Worm (Caenorhabditis elegans) whole organism, mixed stage, embryonic: ENCODE results near the gene F55G1.6.

ENCODE experiments used
- M03D4.4 ChIP-seq: sonication (generic microtip); optimal IDR thresholded peaks from 2 replicates; lab custom pipeline; 2017; ENCODE audit warnings: mild to moderate bottlenecking, missing genetic modification characterization, missing compliant biosample characterization
- bed-3 ChIP-seq: fragments of 200-800 bp; sonication (Bioruptor generic); optimal IDR thresholded peaks from 3 replicates; lab custom pipeline; 2018; ENCODE audit warnings: mild to moderate bottlenecking, missing genetic modification characterization, moderate library complexity, missing compliant biosample characterization
- blmp-1 ChIP-seq: fragments of 150-350 bp; optimal IDR thresholded peaks from 2 replicates; lab custom pipeline; 2014; ENCODE audit warnings: missing biosample characterization, missing genetic modification characterization
- ceh-39 ChIP-seq: fragments of 150-350 bp; optimal IDR thresholded peaks from 2 replicates; lab custom pipeline; 2014; ENCODE audit warnings: missing biosample characterization, missing genetic modification characterization
- ceh-43 ChIP-seq: fragments of 200-800 bp; sonication (Bioruptor generic); optimal IDR thresholded peaks from 2 replicates; lab custom pipeline; 2018; ENCODE audit warnings: mild to moderate bottlenecking, missing genetic modification characterization, moderate library complexity, missing compliant biosample characterization
- ceh-83 ChIP-seq: fragments of 200-800 bp; sonication (Bioruptor generic); optimal IDR thresholded peaks from 2 replicates; lab custom pipeline; 2018; ENCODE audit warnings: mild to moderate bottlenecking, missing genetic modification characterization, missing compliant biosample characterization
- ces-1 ChIP-seq: fragments of 150-350 bp; optimal IDR thresholded peaks from 2 replicates; lab custom pipeline; 2014; ENCODE audit warnings: missing biosample characterization, missing genetic modification reagents, missing genetic modification characterization
- cnd-1 ChIP-seq: fragments of 200-800 bp; sonication (Bioruptor generic); optimal IDR thresholded peaks from 2 replicates; lab custom pipeline; 2018; ENCODE audit warnings: mild to moderate bottlenecking, missing genetic modification characterization, missing compliant biosample characterization
- drap-1 ChIP-seq: fragments of 200-800 bp; sonication (Bioruptor generic); optimal IDR thresholded peaks from 3 replicates; lab custom pipeline; 2018; ENCODE audit warnings: mild to moderate bottlenecking, missing genetic modification characterization, missing compliant biosample characterization
- elt-1 ChIP-seq: sonication (generic microtip); optimal IDR thresholded peaks from 2 replicates; lab custom pipeline; 2017; ENCODE audit warnings: missing genetic modification characterization, mild to moderate bottlenecking, missing compliant biosample characterization, antibody characterized with exemption, moderate library complexity, borderline replicate concordance; ENCODE audit not compliant: insufficient read depth
- elt-3 ChIP-seq: fragments of 150-350 bp; optimal IDR thresholded peaks from 2 replicates; lab custom pipeline; 2014; ENCODE audit warnings: missing biosample characterization, missing genetic modification characterization
- flh-1 ChIP-seq: fragments of 200-800 bp; sonication (Bioruptor generic); optimal IDR thresholded peaks from 2 replicates; lab custom pipeline; 2018; ENCODE audit warnings: mild to moderate bottlenecking, missing genetic modification characterization, moderate library complexity, missing compliant biosample characterization
- ham-2 ChIP-seq: fragments of 200-800 bp; sonication (Bioruptor generic); optimal IDR thresholded peaks from 2 replicates; lab custom pipeline; 2018; ENCODE audit warnings: mild to moderate bottlenecking, missing genetic modification characterization, missing compliant biosample characterization
- hlh-1 ChIP-seq: fragments of 150-350 bp; optimal IDR thresholded peaks from 2 replicates; lab custom pipeline; 2014; ENCODE audit warnings: missing biosample characterization, missing genetic modification reagents, missing genetic modification characterization
- lin-13 ChIP-seq: fragments of 150-350 bp; optimal IDR thresholded peaks from 2 replicates; lab custom pipeline; 2014; ENCODE audit warnings: missing biosample characterization, missing genetic modification characterization
- lin-32 ChIP-seq: fragments of 200-800 bp; sonication (Bioruptor generic); optimal IDR thresholded peaks from 2 replicates; lab custom pipeline; 2018; ENCODE audit warnings: mild to moderate bottlenecking, missing genetic modification characterization, missing compliant biosample characterization
- lsy-2 ChIP-seq: fragments of 150-350 bp; optimal IDR thresholded peaks from 2 replicates; lab custom pipeline; 2014; ENCODE audit warnings: missing biosample characterization, missing genetic modification characterization
- mab-5 ChIP-seq: fragments of 150-350 bp; optimal IDR thresholded peaks from 2 replicates; lab custom pipeline; 2014; ENCODE audit warnings: missing biosample characterization, missing genetic modification characterization
- mep-1 ChIP-seq: fragments of 150-350 bp; optimal IDR thresholded peaks from 2 replicates; lab custom pipeline; 2017; ENCODE audit warnings: missing biosample characterization, missing genetic modification reagents, missing genetic modification characterization, inconsistent platforms
- mls-2 ChIP-seq: sonication (generic microtip); optimal IDR thresholded peaks from 2 replicates; lab custom pipeline; 2016; ENCODE audit warnings: mild to moderate bottlenecking, missing genetic modification characterization, moderate library complexity, missing compliant biosample characterization
- nhr-12 ChIP-seq: fragments of 150-350 bp; optimal IDR thresholded peaks from 2 replicates; lab custom pipeline; 2014; ENCODE audit warnings: missing biosample characterization, missing genetic modification characterization
- nhr-2 ChIP-seq: fragments of 150-350 bp; optimal IDR thresholded peaks from 2 replicates; lab custom pipeline; 2014; ENCODE audit warnings: missing biosample characterization, missing genetic modification characterization
- nhr-237 ChIP-seq: fragments of 150-350 bp; optimal IDR thresholded peaks from 2 replicates; lab custom pipeline; 2014; ENCODE audit warnings: missing biosample characterization, missing genetic modification characterization
- nhr-28 ChIP-seq: fragments of 150-350 bp; optimal IDR thresholded peaks from 2 replicates; lab custom pipeline; 2014; ENCODE audit warnings: missing biosample characterization, missing genetic modification characterization
- nhr-76 ChIP-seq: sonication (generic microtip); optimal IDR thresholded peaks from 2 replicates; lab custom pipeline; 2017; ENCODE audit warnings: missing biosample characterization, missing genetic modification characterization
- pha-4 ChIP-seq: fragments of 150-350 bp; optimal IDR thresholded peaks from 2 replicates; lab custom pipeline; 2018; ENCODE audit warnings: missing biosample characterization, missing genetic modification reagents, missing genetic modification characterization
- sem-2 ChIP-seq: fragments of 200-800 bp; sonication (Bioruptor generic); optimal IDR thresholded peaks from 2 replicates; lab custom pipeline; 2018; ENCODE audit warnings: mild to moderate bottlenecking, missing genetic modification characterization, missing compliant biosample characterization
- snpc-4 ChIP-seq: fragments of 150-350 bp; optimal IDR thresholded peaks from 2 replicates; lab custom pipeline; 2014; ENCODE audit warnings: missing biosample characterization, missing genetic modification characterization
- sptf-1 ChIP-seq: sonication (generic microtip); optimal IDR thresholded peaks from 2 replicates; lab custom pipeline; 2017; ENCODE audit warnings: mild to moderate bottlenecking, missing genetic modification characterization, moderate library complexity, missing compliant biosample characterization
- tbx-8 ChIP-seq: fragments of 200-800 bp; sonication (Bioruptor generic); optimal IDR thresholded peaks from 2 replicates; lab custom pipeline; 2018; ENCODE audit warnings: mild to moderate bottlenecking, missing genetic modification characterization, moderate library complexity, missing compliant biosample characterization
- unc-120 ChIP-seq: sonication (generic microtip); optimal IDR thresholded peaks from 2 replicates; lab custom pipeline; 2017; ENCODE audit warnings: missing genetic modification characterization, missing compliant biosample characterization; ENCODE audit not compliant: poor library complexity, severe bottlenecking
- unc-39 ChIP-seq: fragments of 150-350 bp; optimal IDR thresholded peaks from 2 replicates; lab custom pipeline; 2014; ENCODE audit warnings: missing biosample characterization, missing genetic modification characterization
- unc-62 ChIP-seq: fragments of 150-350 bp; optimal IDR thresholded peaks from 2 replicates; lab custom pipeline; 2014; ENCODE audit warnings: missing biosample characterization, missing genetic modification reagents, missing genetic modification characterization
- zip-8 ChIP-seq: fragments of 150-350 bp; optimal IDR thresholded peaks from 2 replicates; lab custom pipeline; 2014; ENCODE audit warnings: missing biosample characterization, missing genetic modification characterization
- ztf-11 ChIP-seq: fragments of 150-350 bp; optimal IDR thresholded peaks from 2 replicates; lab custom pipeline; 2014; ENCODE audit warnings: missing biosample characterization, missing genetic modification characterization

Gene F55G1.6

ce11 chrIV:7486201-7486947, 13.1 kb downstream of the F55G1.6 start, which contains the start of the genes his-61 and his-62 (continued):
- TF ChIP-seq blmp-1 (tag; lab: Kevin White, UChicago) (no peak), mab-5 (tag; lab: Kevin White, UChicago) (no peak), elt-1 (tag; lab: Kevin White, UChicago) (no peak)

ce11 chrIV:7487554-7488456, 14.5 kb downstream of the F55G1.6 start, which contains the start of the genes his-60 and his-59:
Gene his-60 (minus strand): TSS chrIV:7487992.
Gene his-59 (plus strand): TSS chrIV:7488249.
- TF ChIP-seq bed-3 (GFP tag; lab: Kevin White, UChicago) (no peak), zip-8 (no peak), nhr-12 (tag; lab: Kevin White, UChicago) (peak; percentile 53), mep-1 (peak; percentile 70), ham-2 (no peak), ztf-11 (peak; percentile 93), cnd-1 (tag; lab: Kevin White, UChicago) (peak; percentile 92), mls-2 (tag; lab: Kevin White, UChicago) (peak; percentile 52), elt-1 (tag; lab: Kevin White, UChicago) (no peak), mab-5 (tag; lab: Kevin White, UChicago) (no peak), elt-3 (no peak), M03D4.4 (peak; percentile 77), lin-13 (tag; lab: Kevin White, UChicago) (peak; percentile 97), pha-4 (tag; lab: Kevin White, UChicago) (peak; percentile 88), drap-1 (GFP tag; lab: Kevin White, UChicago) (peak; percentile 63), nhr-76 (tag; lab: Kevin White, UChicago) (no peak), sem-2 (GFP tag; lab: Kevin White, UChicago) (peak; percentile 63), nhr-237 (tag; lab: Kevin White, UChicago) (no peak), ceh-43 (GFP tag; lab: Kevin White, UChicago) (peak; percentile 48), sptf-1 (peak; percentile 44), tbx-8 (GFP tag; lab: Kevin White, UChicago) (peak; percentile 26), lsy-2 (peak; percentile 24), unc-39 (peak; percentile 24), ceh-83 (GFP tag; lab: Kevin White, UChicago) (peak; percentile 83), unc-120 (tag; lab: Kevin White, UChicago) (no peak), flh-1 (GFP tag; lab: Kevin White, UChicago) (no peak), nhr-28 (tag; lab: Kevin White, UChicago) (no peak), unc-62 (GFP tag; lab: Kevin White, UChicago) (peak; percentile 25), lin-32 (GFP tag; lab: Kevin White, UChicago) (peak; percentile 84), ces-1 (GFP tag; lab: Kevin White, UChicago) (peak; percentile 6), blmp-1 (tag; lab: Kevin White, UChicago) (no peak), snpc-4 (tag; lab: Kevin White, UChicago) (no peak), ceh-39 (tag; lab: Kevin White, UChicago) (peak; percentile 80), hlh-1 (tag; lab: Kevin White, UChicago) (no peak), nhr-2 (tag; lab: Kevin White, UChicago) (peak; percentile 51)
- TF ChIP-seq, all 35 proteins: peak for 21

- TF ChIP-seq nhr-76 (tag; lab: Kevin White, UChicago) (no peak), lin-13 (tag; lab: Kevin White, UChicago) (no peak), snpc-4 (tag; lab: Kevin White, UChicago) (no peak), tbx-8 (GFP tag; lab: Kevin White, UChicago) (no peak), unc-62 (GFP tag; lab: Kevin White, UChicago) (no peak), M03D4.4 (no peak), flh-1 (GFP tag; lab: Kevin White, UChicago) (no peak), nhr-2 (tag; lab: Kevin White, UChicago) (no peak), ztf-11 (no peak), ceh-39 (tag; lab: Kevin White, UChicago) (no peak), lin-32 (GFP tag; lab: Kevin White, UChicago) (no peak), nhr-237 (tag; lab: Kevin White, UChicago) (no peak)
- TF ChIP-seq, all 35 proteins: peak for 0
Observed at ce11 chrIV:7488457-7488783, 15.1 kb downstream of the F55G1.6 start.
